Fruit fly (Drosophila melanogaster) whole organism, prepupa: ENCODE results near the gene CG3199.

Experiments used
- CG34406 ChIP-seq: fragments of 200-800 bp; sonication (Bioruptor generic); optimal IDR thresholded peaks from 3 replicates; lab custom pipeline; 2016; ENCODE audit warnings: missing biosample characterization, missing genetic modification characterization
- CG6276 ChIP-seq: fragments of 200-800 bp; sonication (Bioruptor generic); optimal IDR thresholded peaks from 2 replicates; lab custom pipeline; 2017; ENCODE audit warnings: missing biosample characterization, mild to moderate bottlenecking, missing genetic modification characterization
- CG8632 ChIP-seq: fragments of 200-800 bp; sonication (Bioruptor generic); optimal IDR thresholded peaks from 3 replicates; lab custom pipeline; 2016; ENCODE audit warnings: missing biosample characterization, missing genetic modification characterization
- Eip78C ChIP-seq: fragments of 200-800 bp; sonication (Bioruptor generic); peaks from one replicate; lab custom pipeline; 2016; ENCODE audit warnings: missing biosample characterization, missing genetic modification characterization
- acj6 ChIP-seq: fragments of 200-800 bp; sonication (Bioruptor generic); optimal IDR thresholded peaks from 3 replicates; lab custom pipeline; 2016; ENCODE audit warnings: missing biosample characterization, missing genetic modification characterization
- dac ChIP-seq: fragments of 200-800 bp; sonication (Bioruptor generic); optimal IDR thresholded peaks from 2 replicates; lab custom pipeline; 2017; ENCODE audit warnings: missing biosample characterization, mild to moderate bottlenecking, missing genetic modification characterization
- net ChIP-seq: fragments of 200-800 bp; sonication (Bioruptor generic); optimal IDR thresholded peaks from 3 replicates; lab custom pipeline; 2016; ENCODE audit warnings: missing biosample characterization, missing genetic modification characterization

CG3199 gene

dm6 chr3R:14160178-14160577 is 2.3 kb upstream of the CG3199 start, which contains the start of gene CG31327:
TSS of gene CG31327 (minus strand) at chr3R:14160278.
- TF ChIP-seq dac (GFP tag; lab: Kevin White, UChicago) (no peak), net (no peak), acj6 (GFP tag; lab: Kevin White, UChicago) (no peak), CG34406 (GFP tag; lab: Kevin White, UChicago) (no peak), Eip78C (GFP tag; lab: Kevin White, UChicago) (no peak), CG6276 (no peak), CG8632 (GFP tag; lab: Kevin White, UChicago) (no peak)
- TF ChIP-seq, all 60 proteins: peak for 0
